Fruit fly (Drosophila melanogaster): ENCODE results near the gene CG6299.

CG6299 gene

DNA sequence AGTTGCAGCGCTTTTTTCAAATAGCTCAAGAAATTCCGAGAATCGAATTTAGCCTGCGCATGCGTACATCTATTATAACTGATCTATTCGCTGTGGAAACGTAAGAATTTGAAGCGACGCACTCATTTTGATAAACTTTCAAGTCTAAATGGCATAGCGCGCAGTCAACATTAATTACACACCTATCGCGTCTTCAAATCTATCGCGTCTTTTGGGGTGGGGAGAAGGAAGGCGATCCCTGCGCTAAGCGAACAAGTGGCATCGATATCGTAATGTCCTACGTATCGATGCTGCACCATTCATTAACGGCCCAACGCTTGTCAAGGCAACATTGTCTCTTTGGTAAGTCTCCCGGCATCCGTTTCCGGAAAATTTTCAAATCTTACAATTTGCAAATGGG lies 13.3 kb downstream of the CG6299 start, which contains the start of gene CG6324:
Gene CG6324, plus strand, starts transcription at position 301 of the 400 bp plus-strand sequence.
- no peak for TF ChIP-seq Sin3A (optimal IDR thresholded peaks at IDR 0.05)
- no peak for TF ChIP-seq insv (optimal IDR thresholded peaks at IDR 0.05)
- no peak for TF ChIP-seq h (optimal IDR thresholded peaks at IDR 0.05)
- no peak for TF ChIP-seq psq (optimal IDR thresholded peaks at IDR 0.05)
- TF ChIP-seq ttk (optimal IDR thresholded peaks at IDR 0.05), result no peak
- TF ChIP-seq Myc (optimal IDR thresholded peaks at IDR 0.05), result no peak

dm6 chrX:15482236-15482660 lies 19.7 kb downstream of the CG6299 start, which contains the start of gene CG6340:
TSS of gene CG6340 (plus strand) at chrX:15482374.
- no peak for TF ChIP-seq psq (optimal IDR thresholded peaks at IDR 0.05)
- TF ChIP-seq Myc (optimal IDR thresholded peaks at IDR 0.05), result no peak
- TF ChIP-seq h (optimal IDR thresholded peaks at IDR 0.05), result no peak
- TF ChIP-seq Sin3A (optimal IDR thresholded peaks at IDR 0.05), result no peak
- no peak for TF ChIP-seq ttk (optimal IDR thresholded peaks at IDR 0.05)
- TF ChIP-seq insv (optimal IDR thresholded peaks at IDR 0.05), result no peak

dm6 chrX:15483010-15483802 lies 20.7 kb downstream of the CG6299 start:
- TF ChIP-seq h (optimal IDR thresholded peaks at IDR 0.05) (no peak), Sin3A (optimal IDR thresholded peaks at IDR 0.05) (no peak), ttk (optimal IDR thresholded peaks at IDR 0.05) (no peak), insv (optimal IDR thresholded peaks at IDR 0.05) (no peak), Myc (optimal IDR thresholded peaks at IDR 0.05) (no peak), psq (optimal IDR thresholded peaks at IDR 0.05) (no peak)

DNA sequence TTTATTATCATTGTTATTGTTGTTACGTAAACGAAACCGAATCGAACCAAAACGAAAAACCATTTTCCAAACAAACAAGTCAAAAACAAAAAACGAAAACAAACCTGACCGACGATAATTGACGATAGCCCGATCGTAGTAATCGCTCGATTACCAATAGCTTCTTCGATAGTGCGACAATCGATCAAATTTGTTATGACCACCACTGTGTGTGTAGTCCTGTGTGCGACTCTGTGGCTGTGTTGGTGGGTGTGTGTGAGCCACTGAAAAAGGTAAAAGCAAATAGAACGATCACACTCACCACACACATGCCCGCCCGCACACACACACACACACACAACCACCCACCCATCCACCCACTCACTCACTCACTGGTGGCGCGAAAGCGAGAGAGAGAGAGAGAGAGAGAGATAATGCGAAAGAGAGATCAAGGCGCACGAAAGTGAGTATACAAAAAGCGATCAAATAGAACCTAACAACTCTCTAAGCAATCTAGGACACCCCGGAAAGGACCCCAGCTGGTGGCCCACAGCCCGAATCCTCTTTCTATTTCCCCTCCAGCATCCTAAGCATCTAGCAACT lies 22.0 kb downstream of the CG6299 start:
- no peak for TF ChIP-seq insv (optimal IDR thresholded peaks at IDR 0.05)
- no peak for TF ChIP-seq ttk (optimal IDR thresholded peaks at IDR 0.05)
- TF ChIP-seq Sin3A (optimal IDR thresholded peaks at IDR 0.05), result no peak
- TF ChIP-seq h (optimal IDR thresholded peaks at IDR 0.05), result no peak
- no peak for TF ChIP-seq Myc (optimal IDR thresholded peaks at IDR 0.05)
- no peak for TF ChIP-seq psq (optimal IDR thresholded peaks at IDR 0.05)

dm6 chrX:15486682-15487081 lies 24.2 kb downstream of the CG6299 start, which contains the start of gene Gmap:
TSS of gene Gmap (plus strand) at chrX:15486922.
- TF ChIP-seq Sin3A (optimal IDR thresholded peaks at IDR 0.05), result no peak
- no peak for TF ChIP-seq insv (optimal IDR thresholded peaks at IDR 0.05)
- no peak for TF ChIP-seq Myc (optimal IDR thresholded peaks at IDR 0.05)
- no peak for TF ChIP-seq psq (optimal IDR thresholded peaks at IDR 0.05)
- no peak for TF ChIP-seq ttk (optimal IDR thresholded peaks at IDR 0.05)

DNA sequence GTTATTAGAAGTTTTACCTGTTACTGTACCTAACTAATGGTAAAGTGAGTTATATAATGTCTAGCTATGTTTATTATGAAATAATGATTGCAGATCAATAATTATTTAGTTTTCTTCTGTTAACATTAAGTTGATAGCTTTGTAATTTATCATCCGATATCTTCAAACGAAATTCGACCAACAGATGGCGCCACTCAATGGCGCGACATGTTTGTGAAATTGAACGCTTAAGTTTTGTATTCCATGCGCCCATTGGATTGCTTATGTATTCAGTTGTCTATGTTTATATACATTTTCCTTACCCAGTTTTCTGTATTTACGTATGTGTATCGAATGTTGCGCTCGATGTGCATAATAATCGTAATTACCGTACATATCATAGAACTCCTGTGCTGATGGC lies 28.0 kb downstream of the CG6299 start:
- TF ChIP-seq psq (optimal IDR thresholded peaks at IDR 0.05) (no peak), insv (optimal IDR thresholded peaks at IDR 0.05) (no peak), Myc (optimal IDR thresholded peaks at IDR 0.05) (no peak), h (optimal IDR thresholded peaks at IDR 0.05) (no peak), ttk (optimal IDR thresholded peaks at IDR 0.05) (no peak)

DNA sequence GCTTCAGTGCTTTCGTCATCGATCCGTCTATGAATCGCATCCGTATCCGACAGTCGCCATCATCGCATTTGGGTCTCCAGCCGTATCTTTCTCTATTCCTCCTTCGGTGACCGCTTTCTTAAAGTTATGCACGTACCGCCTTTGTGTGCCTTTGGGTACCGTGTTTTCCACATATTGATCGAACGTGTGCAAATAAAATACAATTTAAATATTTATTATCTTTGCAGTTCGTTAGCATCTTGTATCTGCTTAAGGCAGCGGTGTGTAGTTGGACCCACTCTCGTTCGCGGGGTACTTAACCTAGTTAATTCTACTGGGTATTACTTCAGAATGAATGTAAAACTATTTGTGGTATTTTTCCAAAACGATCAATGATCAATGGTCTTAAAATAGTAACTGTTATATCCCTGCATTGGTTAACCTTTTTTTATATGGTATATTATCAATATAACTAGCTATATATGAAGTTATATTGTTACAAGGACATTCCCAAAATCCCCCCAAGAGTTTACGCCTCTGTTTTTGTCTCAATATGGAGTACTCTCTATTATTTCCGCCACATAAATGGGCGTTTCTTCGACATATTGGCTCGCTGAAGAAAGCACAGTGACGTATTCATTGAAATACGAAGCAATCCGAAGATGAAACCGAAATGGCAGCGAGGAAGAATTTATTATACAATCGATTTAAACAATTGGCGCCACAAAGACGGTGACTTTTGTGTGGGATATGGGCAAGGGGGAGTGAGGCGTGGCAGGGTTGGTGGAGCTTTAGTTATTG lies 33.3 kb downstream of the CG6299 start:
- TF ChIP-seq Sin3A (optimal IDR thresholded peaks at IDR 0.05), result no peak
- no peak for TF ChIP-seq psq (optimal IDR thresholded peaks at IDR 0.05)
- no peak for TF ChIP-seq ttk (optimal IDR thresholded peaks at IDR 0.05)
- no peak for TF ChIP-seq h (optimal IDR thresholded peaks at IDR 0.05)
- no peak for TF ChIP-seq insv (optimal IDR thresholded peaks at IDR 0.05)
- no peak for TF ChIP-seq Myc (optimal IDR thresholded peaks at IDR 0.05)

- TF ChIP-seq Myc (optimal IDR thresholded peaks at IDR 0.05) (no peak), ttk (optimal IDR thresholded peaks at IDR 0.05) (no peak), Sin3A (optimal IDR thresholded peaks at IDR 0.05) (no peak), h (optimal IDR thresholded peaks at IDR 0.05) (no peak), psq (optimal IDR thresholded peaks at IDR 0.05) (no peak)
Observed at dm6 chrX:15496651-15497409, 34.3 kb downstream of the CG6299 start.

DNA sequence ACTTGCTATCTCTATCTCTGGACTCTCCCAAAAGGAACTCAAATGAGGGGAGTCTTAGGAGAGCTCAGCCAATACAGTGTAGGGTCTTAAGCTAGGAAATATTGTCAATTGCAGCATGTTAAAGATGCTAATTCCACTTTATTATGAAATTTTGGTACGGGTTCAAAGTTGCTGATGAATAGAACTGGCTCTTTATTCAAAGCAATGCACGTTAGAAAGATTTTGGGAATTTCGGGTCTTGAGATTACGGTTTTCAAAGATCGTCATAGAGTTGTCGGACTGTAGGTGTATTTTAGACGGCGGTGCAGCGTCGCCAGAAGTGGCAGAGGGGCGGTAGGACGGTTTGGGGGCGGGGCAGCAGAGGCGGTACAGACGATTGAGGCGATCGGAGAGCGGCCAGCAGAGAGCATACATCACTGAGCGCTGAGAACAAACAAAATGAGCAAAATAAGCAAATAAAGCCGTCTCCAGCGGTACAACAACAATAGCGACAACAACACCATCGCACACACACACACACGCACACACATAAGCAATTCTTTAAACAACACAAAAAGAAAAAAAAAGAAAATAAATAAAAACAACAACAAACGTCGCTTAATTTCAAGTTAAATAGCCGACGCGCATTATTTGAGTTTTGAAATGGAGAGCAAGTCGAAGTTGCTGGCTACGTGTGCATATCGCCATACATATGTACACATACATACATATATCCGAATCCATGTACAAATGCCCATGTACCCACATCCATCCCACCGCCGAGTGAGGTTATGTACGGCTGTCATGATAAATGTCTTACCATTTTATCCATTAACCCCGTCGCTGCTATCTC lies 35.1 kb downstream of the CG6299 start:
- no peak for TF ChIP-seq Myc (optimal IDR thresholded peaks at IDR 0.05)
- TF ChIP-seq psq (optimal IDR thresholded peaks at IDR 0.05), result no peak
- no peak for TF ChIP-seq h (optimal IDR thresholded peaks at IDR 0.05)
- TF ChIP-seq Sin3A (optimal IDR thresholded peaks at IDR 0.05), result no peak
- no peak for TF ChIP-seq ttk (optimal IDR thresholded peaks at IDR 0.05)
- no peak for TF ChIP-seq insv (optimal IDR thresholded peaks at IDR 0.05)

DNA sequence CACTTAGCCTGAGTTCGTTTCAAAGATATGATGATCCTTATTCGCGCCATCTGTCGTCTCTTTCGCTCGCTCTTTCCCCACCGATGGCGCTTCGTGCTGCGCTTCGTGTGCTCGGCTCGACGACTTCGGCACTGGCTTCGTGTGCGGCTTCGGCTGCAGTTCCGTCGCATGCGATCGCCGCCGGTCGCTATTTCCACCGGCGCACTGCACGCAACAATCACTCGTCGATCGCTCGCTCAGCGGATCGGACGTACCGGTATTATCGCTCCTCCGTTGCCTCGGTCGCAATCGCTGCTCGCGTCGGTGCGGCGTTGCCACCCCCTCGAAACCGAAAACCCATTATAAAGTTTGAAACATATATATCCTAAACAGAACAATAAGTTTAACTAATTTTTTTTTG lies 36.3 kb downstream of the CG6299 start:
- TF ChIP-seq Myc (optimal IDR thresholded peaks at IDR 0.05) (no peak), Sin3A (optimal IDR thresholded peaks at IDR 0.05) (no peak), insv (optimal IDR thresholded peaks at IDR 0.05) (no peak), psq (optimal IDR thresholded peaks at IDR 0.05) (no peak), h (optimal IDR thresholded peaks at IDR 0.05) (no peak), ttk (optimal IDR thresholded peaks at IDR 0.05) (no peak)

Measured in Kc167 (cell line).